Fruit fly (Drosophila melanogaster): ENCODE measurements around the gene CG16782.

The CG16782 gene

dm6 chrX:3432928-3433327 is 27.1 kb downstream of the CG16782 start (continued):
- TF ChIP-seq btn (GFP tag; optimal IDR thresholded peaks at IDR 0.05) (peak; percentile 32), stc (GFP tag; IDR thresholded peaks at IDR 0.05) (peak; percentile 58), dan (GFP tag; IDR thresholded peaks at IDR 0.05) (no peak), sd (tag; optimal IDR thresholded peaks at IDR 0.05) (no peak), CG15514 (GFP tag; optimal IDR thresholded peaks at IDR 0.05) (peak; percentile 17), D (optimal IDR thresholded peaks at IDR 0.05) (no peak), D (GFP tag; optimal IDR thresholded peaks at IDR 0.05) (no peak), phol (tag; optimal IDR thresholded peaks at IDR 0.05) (peak; percentile 33), lbe (GFP tag; optimal IDR thresholded peaks at IDR 0.05) (no peak), CG5245 (GFP tag; optimal IDR thresholded peaks at IDR 0.05) (peak; percentile 40), sens (GFP tag) (peak; percentile 88), fd96Cb (tag; optimal IDR thresholded peaks at IDR 0.05) (peak; percentile 23), CG13287 (GFP tag; IDR thresholded peaks at IDR 0.05; ENCODE audit: partially characterized antibody) (no peak), CG16779 (GFP tag; IDR thresholded peaks at IDR 0.05) (no peak), CG9817 (tag; optimal IDR thresholded peaks at IDR 0.05) (no peak), MBD-R2 (GFP tag; IDR thresholded peaks at IDR 0.05) (no peak), hbn (GFP tag; IDR thresholded peaks at IDR 0.05; ENCODE audit: partially characterized antibody) (no peak), CoRest (tag; optimal IDR thresholded peaks at IDR 0.05) (peak; percentile 20), CG32532 (GFP tag; IDR thresholded peaks at IDR 0.05) (0 out of 2 replicates have a peak, but pooled peaks have one; percentile 19), Gug (GFP tag; IDR thresholded peaks at IDR 0.05) (peak; percentile 54; the same call in 2 of the 4 replicates), Rfx (GFP tag; IDR thresholded peaks at IDR 0.05) (peak; percentile 62; the same call in 1 of the 2 replicates), CG15269 (tag; optimal IDR thresholded peaks at IDR 0.05) (peak; percentile 54), CG12659 (GFP tag; optimal IDR thresholded peaks at IDR 0.05) (peak; percentile 40), CG16863 (GFP tag; optimal IDR thresholded peaks at IDR 0.05) (peak; percentile 5), wor (GFP tag; IDR thresholded peaks at IDR 0.05) (peak; percentile 62), gro (GFP tag; optimal IDR thresholded peaks at IDR 0.05) (peak; percentile 30), Awh (GFP tag; IDR thresholded peaks at IDR 0.05) (peak; percentile 49; the same call in 1 of the 2 replicates), CG11695 (GFP tag; IDR thresholded peaks at IDR 0.05) (peak; percentile 55; the same call in 2 of the 3 replicates), ase (GFP tag; IDR thresholded peaks at IDR 0.05) (peak; percentile 55; the same call in 1 of the 3 replicates), dati (GFP tag; IDR thresholded peaks at IDR 0.05) (no peak), ttk (GFP tag; IDR thresholded peaks at IDR 0.05) (0 out of 2 replicates have a peak, but pooled peaks have one; percentile 16), CG9437 (GFP tag; optimal IDR thresholded peaks at IDR 0.05) (peak; percentile 19), sisA (GFP tag; IDR thresholded peaks at IDR 0.05) (peak; percentile 73), bab2 (GFP tag; optimal IDR thresholded peaks at IDR 0.05) (peak; percentile 3), CG4424 (GFP tag; optimal IDR thresholded peaks at IDR 0.05) (peak; percentile 3), sr (GFP tag; IDR thresholded peaks at IDR 0.05) (no peak), CG34422 (GFP tag; IDR thresholded peaks at IDR 0.05) (0 out of 3 replicates have a peak, but pooled peaks have one; percentile 41), stwl (tag; optimal IDR thresholded peaks at IDR 0.05) (no peak), pum (GFP tag; optimal IDR thresholded peaks at IDR 0.05) (peak; percentile 11), CG18764 (GFP tag; optimal IDR thresholded peaks at IDR 0.05) (peak; percentile 33), hb (GFP tag; IDR thresholded peaks at IDR 0.05; ENCODE audit: partially characterized antibody) (no peak), Med (GFP tag) (peak; percentile 89), z (GFP tag; IDR thresholded peaks at IDR 0.05) (0 out of 3 replicates have a peak, but pooled peaks have one; percentile 7), CG8281 (tag; optimal IDR thresholded peaks at IDR 0.05) (no peak), rib (GFP tag; IDR thresholded peaks at IDR 0.05) (no peak), Blimp-1 (GFP tag; optimal IDR thresholded peaks at IDR 0.05) (peak; percentile 16), CG31388 (GFP tag; optimal IDR thresholded peaks at IDR 0.05) (no peak), CG32772 (GFP tag; IDR thresholded peaks at IDR 0.05) (peak; percentile 52; the same call in 1 of the 2 replicates), CG2712 (tag; optimal IDR thresholded peaks at IDR 0.05) (peak; percentile 22), ken (GFP tag; IDR thresholded peaks at IDR 0.05) (peak; percentile 36; the same call in 1 of the 3 replicates), lilli (GFP tag; optimal IDR thresholded peaks at IDR 0.05) (peak; percentile 39)
